Fruit fly (Drosophila melanogaster) whole organism, adult: Measurements from ENCODE around the gene CG33062.
"Not testable (repeated sequence)": the region's sequence is repeated elsewhere in the genome, so short reads cannot be mapped to it uniquely, and the experiment has no call there.

Source experiments
- CG11617 ChIP-seq: fragments of 200-800 bp; sonication (Bioruptor generic); optimal IDR thresholded peaks from 2 replicates; lab custom pipeline; 2017; ENCODE audit warnings: mild to moderate bottlenecking, missing biosample characterization, missing genetic modification reagents, missing genetic modification characterization
- CG12768 ChIP-seq: fragments of 200-800 bp; sonication (Bioruptor generic); optimal IDR thresholded peaks from 2 replicates; lab custom pipeline; 2017; ENCODE audit warnings: missing biosample characterization, missing genetic modification characterization, mild to moderate bottlenecking, moderate library complexity, missing genetic modification reagents
- CG14711 ChIP-seq: fragments of 200-800 bp; sonication (Bioruptor generic); optimal IDR thresholded peaks from 2 replicates; lab custom pipeline; 2018; ENCODE audit warnings: missing biosample characterization, mild to moderate bottlenecking, missing genetic modification characterization, moderate library complexity
- CG1620 ChIP-seq: fragments of 200-800 bp; sonication (Bioruptor generic); optimal IDR thresholded peaks from 2 replicates; lab custom pipeline; 2016; ENCODE audit warnings: missing biosample characterization, missing genetic modification characterization
- CG33017 ChIP-seq: fragments of 200-800 bp; sonication (Bioruptor generic); optimal IDR thresholded peaks from 2 replicates; lab custom pipeline; 2018; ENCODE audit warnings: missing biosample characterization, mild to moderate bottlenecking, missing genetic modification characterization, moderate library complexity
- CG5204 ChIP-seq: fragments of 200-800 bp; sonication (Bioruptor generic); optimal IDR thresholded peaks from 2 replicates; lab custom pipeline; 2016; ENCODE audit warnings: missing biosample characterization, missing genetic modification characterization
- CG7045 ChIP-seq: fragments of 200-800 bp; sonication (Bioruptor generic); optimal IDR thresholded peaks from 2 replicates; lab custom pipeline; 2017; ENCODE audit warnings: missing biosample characterization, mild to moderate bottlenecking, missing genetic modification characterization
- CG7101 ChIP-seq: fragments of 200-800 bp; sonication (Bioruptor generic); optimal IDR thresholded peaks from 2 replicates; lab custom pipeline; 2018; ENCODE audit warnings: missing biosample characterization, mild to moderate bottlenecking, missing genetic modification characterization, moderate library complexity
- Clk ChIP-seq: fragments of 200-800 bp; sonication (Bioruptor generic); optimal IDR thresholded peaks from 2 replicates; lab custom pipeline; 2017; ENCODE audit warnings: missing biosample characterization, missing genetic modification characterization
- Crg-1 ChIP-seq: fragments of 200-800 bp; sonication (Bioruptor generic); optimal IDR thresholded peaks from 2 replicates; lab custom pipeline; 2016; ENCODE audit warnings: missing biosample characterization, missing genetic modification characterization
- Hr96 ChIP-seq: fragments of 200-800 bp; sonication (Bioruptor generic); optimal IDR thresholded peaks from 2 replicates; lab custom pipeline; 2016; ENCODE audit warnings: missing biosample characterization, missing genetic modification characterization
- Mnt ChIP-seq: fragments of 200-800 bp; sonication (Bioruptor generic); optimal IDR thresholded peaks from 2 replicates; lab custom pipeline; 2016; ENCODE audit warnings: missing biosample characterization, mild to moderate bottlenecking, missing genetic modification characterization
- bab1 ChIP-seq: fragments of 200-800 bp; sonication (Bioruptor generic); optimal IDR thresholded peaks from 3 replicates; lab custom pipeline; 2019; ENCODE audit warnings: missing biosample characterization, mild to moderate bottlenecking, missing genetic modification characterization, moderate library complexity
- cic ChIP-seq: fragments of 200-800 bp; sonication (Bioruptor generic); optimal IDR thresholded peaks from 2 replicates; lab custom pipeline; 2017; ENCODE audit warnings: missing biosample characterization, mild to moderate bottlenecking, missing genetic modification characterization, moderate library complexity
- cnc ChIP-seq, 2 experiments: fragments of >200 bp; optimal IDR thresholded peaks; 2 replicates each; lab custom pipeline; 2017
- kay ChIP-seq: fragments of 200-800 bp; sonication (Bioruptor generic); peaks from one replicate; lab custom pipeline; 2016; ENCODE audit warnings: missing biosample characterization, missing genetic modification characterization, borderline replicate concordance
- ovo ChIP-seq: fragments of 200-800 bp; sonication (Bioruptor generic); optimal IDR thresholded peaks from 2 replicates; lab custom pipeline; 2016; ENCODE audit warnings: missing biosample characterization, missing genetic modification characterization
- pad ChIP-seq: fragments of 200-800 bp; sonication (Bioruptor generic); optimal IDR thresholded peaks from 3 replicates; lab custom pipeline; 2017; ENCODE audit warnings: missing biosample characterization, missing genetic modification characterization, mild to moderate bottlenecking, moderate library complexity, missing genetic modification reagents
- tj ChIP-seq: fragments of 200-800 bp; sonication (Bioruptor generic); optimal IDR thresholded peaks from 3 replicates; lab custom pipeline; 2017; ENCODE audit warnings: missing biosample characterization, mild to moderate bottlenecking, missing genetic modification characterization, moderate library complexity
- toe ChIP-seq: fragments of 200-800 bp; sonication (Bioruptor generic); optimal IDR thresholded peaks from 2 replicates; lab custom pipeline; 2016; ENCODE audit warnings: missing biosample characterization, missing genetic modification characterization

CG33062 gene

DNA sequence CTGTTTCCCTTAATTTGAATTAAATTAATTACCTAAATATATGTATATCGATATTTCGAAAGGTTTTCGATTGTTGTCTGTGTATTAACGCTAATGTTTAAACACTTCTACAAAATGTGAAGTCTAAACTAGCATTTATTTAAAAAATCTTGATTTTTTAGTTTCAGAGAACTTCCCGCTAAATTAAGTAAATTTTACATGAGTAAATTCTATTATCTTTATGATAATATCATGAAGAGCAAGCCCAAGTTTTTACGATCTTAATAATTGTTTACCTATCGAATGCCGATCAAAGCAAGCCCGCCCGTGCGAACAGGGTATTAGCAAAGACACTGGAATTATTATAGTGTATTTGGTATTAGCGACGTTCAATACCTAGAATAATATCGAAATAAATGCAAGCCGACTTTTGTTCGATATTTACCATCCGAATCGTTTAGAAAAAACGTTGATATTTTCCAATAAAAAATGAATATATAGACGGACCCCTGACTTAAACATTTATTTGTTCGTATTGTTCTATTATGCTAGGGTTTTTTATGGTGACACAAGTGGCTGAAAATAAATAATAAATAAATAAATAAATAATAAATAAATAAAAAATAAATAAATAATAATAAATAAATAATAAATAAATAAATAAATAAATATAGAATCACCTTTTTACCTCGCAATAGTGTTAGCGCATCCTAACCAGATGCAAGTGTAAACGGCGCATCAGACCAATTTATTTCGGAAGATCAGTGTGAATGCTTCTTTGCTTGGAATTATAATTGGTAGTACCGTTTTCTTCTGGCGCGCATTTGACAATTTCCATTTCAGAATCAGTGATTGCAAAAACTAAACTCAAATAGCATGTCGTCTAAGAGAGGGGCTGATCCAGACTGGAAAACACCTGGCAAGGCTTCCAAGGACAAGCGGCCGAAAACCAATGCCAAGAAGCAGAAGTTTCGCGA lies at the start of gene CG33062, which contains the start of gene Chd3:
CG33062 (minus strand) TSS at position 51 of the 956 bp plus-strand sequence.
Chd3 (plus strand) TSS at position 780 of the 956 bp plus-strand sequence.
- TF ChIP-seq CG12768 (GFP tag; lab: Kevin White, UChicago) (no peak), CG11617 (GFP tag; lab: Kevin White, UChicago) (no peak), CG1620 (GFP tag; lab: Kevin White, UChicago) (no peak), Clk (no peak), pad (GFP tag; lab: Kevin White, UChicago) (no peak), cnc (optimal IDR thresholded peaks at IDR 0.05; lab: Kevin White, UChicago) (no peak), toe (GFP tag; lab: Kevin White, UChicago) (no peak)

DNA sequence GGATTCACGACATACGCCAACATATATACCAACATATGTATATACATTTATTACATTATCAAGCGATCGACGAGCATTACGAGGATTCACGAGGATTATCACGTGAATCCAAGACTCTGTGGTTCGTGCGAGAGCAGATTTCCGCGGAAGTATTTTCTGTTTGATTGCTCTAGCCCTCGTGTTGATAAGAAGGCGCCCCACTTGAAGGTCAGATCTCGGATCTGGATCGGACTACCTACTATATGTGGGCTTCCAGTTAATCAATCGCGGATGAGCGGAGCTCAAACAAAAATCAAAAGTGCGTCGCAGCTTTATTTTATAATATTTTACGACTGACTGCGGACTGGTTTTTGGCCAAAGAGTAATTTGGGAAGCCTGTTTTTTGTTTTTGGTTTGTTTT lies 48.7 kb upstream of the CG33062 start:
- TF ChIP-seq cnc (optimal IDR thresholded peaks at IDR 0.05; lab: Kevin White, UChicago) = no peak
- TF ChIP-seq CG7045 (GFP tag; lab: Kevin White, UChicago) = no peak
- no peak for TF ChIP-seq Hr96 (GFP tag; lab: Kevin White, UChicago)
- TF ChIP-seq CG5204 (GFP tag; lab: Kevin White, UChicago) = no peak
- no peak for TF ChIP-seq tj (GFP tag; lab: Kevin White, UChicago)
- TF ChIP-seq ovo (GFP tag; lab: Kevin White, UChicago) = no peak
- no peak for TF ChIP-seq CG14711 (tag; lab: Kevin White, UChicago)
- TF ChIP-seq CG7101 (tag; lab: Kevin White, UChicago) = no peak
- TF ChIP-seq bab1 (GFP tag; lab: Kevin White, UChicago) = no peak

DNA sequence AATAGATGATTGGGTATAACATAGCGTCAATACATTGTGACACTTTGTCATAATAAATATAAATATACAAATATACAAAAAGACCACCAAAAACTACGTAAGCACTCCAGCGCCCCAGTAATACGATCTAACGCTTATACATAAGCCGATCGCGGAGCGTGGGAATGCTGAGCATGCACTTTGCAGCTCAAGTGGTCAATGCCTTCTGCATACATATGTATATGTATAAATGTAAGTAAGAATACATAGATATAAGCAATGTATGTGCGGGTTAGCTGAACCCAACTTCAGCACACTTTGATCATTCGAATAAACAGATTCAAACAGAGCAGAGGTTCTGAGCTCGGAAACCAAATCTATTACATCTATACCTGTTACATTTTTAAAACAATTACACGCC lies 41.0 kb upstream of the CG33062 start, which contains the start of gene CG32212:
CG32212 (plus strand) TSS at position 301 of the 400 bp plus-strand sequence.
- not testable (repeated sequence) for TF ChIP-seq pad (GFP tag; lab: Kevin White, UChicago); bab1 (GFP tag; lab: Kevin White, UChicago); Mnt

DNA sequence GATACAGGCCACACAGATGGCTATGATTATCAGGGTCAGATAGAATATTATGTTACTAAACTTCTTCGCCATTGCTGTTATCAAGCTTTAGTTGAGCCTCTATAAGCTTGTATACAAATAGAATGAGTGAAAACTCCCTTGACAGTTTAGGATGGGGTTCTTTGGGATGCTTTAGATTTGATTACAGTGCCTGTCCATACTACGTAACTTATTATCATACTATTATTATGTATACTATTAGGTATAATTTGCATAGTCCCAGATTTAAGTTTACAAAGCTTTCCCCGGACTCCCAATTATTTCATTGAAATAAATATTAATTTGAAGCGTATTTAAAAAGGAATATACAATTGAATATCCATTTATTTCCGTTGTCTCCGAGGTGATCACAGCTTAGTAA lies 40.2 kb upstream of the CG33062 start, which contains the start of gene brv1:
brv1 (minus strand) TSS at position 101 of the 400 bp plus-strand sequence.
- no peak for TF ChIP-seq CG1620 (GFP tag; lab: Kevin White, UChicago)
- no peak for TF ChIP-seq Mnt
- no peak for TF ChIP-seq Clk
- TF ChIP-seq CG7045 (GFP tag; lab: Kevin White, UChicago) = no peak
- no peak for TF ChIP-seq kay
- no peak for TF ChIP-seq CG7101 (tag; lab: Kevin White, UChicago)
- TF ChIP-seq toe (GFP tag; lab: Kevin White, UChicago) = no peak
- TF ChIP-seq CG14711 (tag; lab: Kevin White, UChicago) = no peak
- no peak for TF ChIP-seq tj (GFP tag; lab: Kevin White, UChicago)
- TF ChIP-seq cic (GFP tag; lab: Kevin White, UChicago) = no peak
- TF ChIP-seq CG5204 (GFP tag; lab: Kevin White, UChicago) = no peak
- no peak for TF ChIP-seq Crg-1
- no peak for TF ChIP-seq CG11617 (GFP tag; lab: Kevin White, UChicago)
- TF ChIP-seq Hr96 (GFP tag; lab: Kevin White, UChicago) = no peak
- no peak for TF ChIP-seq bab1 (GFP tag; lab: Kevin White, UChicago)
- TF ChIP-seq pad (GFP tag; lab: Kevin White, UChicago) = no peak
- TF ChIP-seq cnc (optimal IDR thresholded peaks at IDR 0.05; lab: Kevin White, UChicago) = no peak
- no peak for TF ChIP-seq ovo (GFP tag; lab: Kevin White, UChicago)

dm6 chr3L:19483007-19483406 lies 36.8 kb upstream of the CG33062 start:
- TF ChIP-seq tj (GFP tag; lab: Kevin White, UChicago) (no peak), CG14711 (tag; lab: Kevin White, UChicago) (no peak), kay (peak; percentile 49), Clk (no peak), cnc (optimal IDR thresholded peaks at IDR 0.05; lab: Kevin White, UChicago) (no peak)

DNA sequence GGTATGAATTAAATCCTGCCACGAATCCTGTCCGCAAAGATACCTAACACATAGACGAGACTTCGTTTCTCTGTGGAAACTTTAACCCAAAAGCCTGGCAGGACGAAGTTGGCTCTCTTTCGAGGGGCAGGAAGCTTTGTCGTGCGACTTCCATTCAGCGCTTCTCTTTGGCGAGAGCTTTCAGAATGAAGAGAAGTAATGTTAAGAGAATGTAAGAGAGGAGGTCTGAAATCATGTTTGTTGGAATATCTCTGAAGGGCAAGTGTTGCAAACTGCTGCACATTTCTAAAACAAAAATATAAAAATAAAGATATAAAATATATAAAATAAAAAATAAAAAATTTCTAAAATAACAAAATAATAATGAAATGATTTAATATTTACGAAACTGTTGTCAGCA lies 35.8 kb upstream of the CG33062 start:
- no peak for TF ChIP-seq CG7101 (tag; lab: Kevin White, UChicago)

- TF ChIP-seq CG1620 (GFP tag; lab: Kevin White, UChicago) (no peak), ovo (GFP tag; lab: Kevin White, UChicago) (no peak), Mnt (no peak), CG14711 (tag; lab: Kevin White, UChicago) (no peak), CG5204 (GFP tag; lab: Kevin White, UChicago) (no peak), Hr96 (GFP tag; lab: Kevin White, UChicago) (no peak), CG33017 (tag; lab: Kevin White, UChicago) (no peak), toe (GFP tag; lab: Kevin White, UChicago) (no peak), CG12768 (GFP tag; lab: Kevin White, UChicago) (no peak), CG7101 (tag; lab: Kevin White, UChicago) (no peak), cnc (optimal IDR thresholded peaks at IDR 0.05; lab: Kevin White, UChicago) (no peak), kay (no peak), CG7045 (GFP tag; lab: Kevin White, UChicago) (no peak), Crg-1 (no peak), tj (GFP tag; lab: Kevin White, UChicago) (no peak), Clk (no peak)
Measured at dm6 chr3L:19481209-19481608, 35.0 kb upstream of the CG33062 start.
